Fruit fly (Drosophila melanogaster): Measurements from ENCODE around the gene sty.

DNA sequence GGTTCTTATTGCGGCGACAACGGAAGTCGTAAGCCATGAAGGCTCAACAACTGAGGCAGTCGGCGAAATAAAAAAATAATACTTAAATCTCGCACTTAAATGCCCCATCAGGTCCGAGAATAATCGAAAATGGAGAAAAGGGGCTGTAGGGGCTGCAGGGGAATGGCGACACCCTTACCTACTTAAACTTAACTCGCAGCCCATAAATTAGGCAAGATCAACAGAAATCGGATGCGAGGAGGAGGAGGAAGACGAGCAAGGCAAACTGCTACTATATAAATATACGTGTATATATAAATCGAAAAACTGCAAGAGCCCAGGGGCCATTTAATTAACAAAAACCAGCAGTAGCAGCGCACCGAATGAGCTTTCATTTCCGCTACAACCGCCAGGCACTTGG, 14.9 kb upstream of the sty start:
- TF ChIP-seq Hr39 (GFP tag; optimal IDR thresholded peaks at IDR 0.05) (no peak), CG15336 (GFP tag; IDR thresholded peaks at IDR 0.05) (no peak), CG8319 (GFP tag; optimal IDR thresholded peaks at IDR 0.05) (no peak), achi (GFP tag; optimal IDR thresholded peaks at IDR 0.05) (no peak), CG10631 (GFP tag; optimal IDR thresholded peaks at IDR 0.05) (no peak), fd59A (GFP tag; optimal IDR thresholded peaks at IDR 0.05) (no peak), CG6808 (GFP tag; optimal IDR thresholded peaks at IDR 0.05) (no peak), CG6854 (GFP tag; optimal IDR thresholded peaks at IDR 0.05) (no peak), Ets96B (tag; optimal IDR thresholded peaks at IDR 0.05) (no peak), dsx (GFP tag; optimal IDR thresholded peaks at IDR 0.05; ENCODE audit: poor library complexity, severe bottlenecking) (no peak), svp (GFP tag) (no peak), acj6 (GFP tag; optimal IDR thresholded peaks at IDR 0.05) (no peak), salr (GFP tag; optimal IDR thresholded peaks at IDR 0.05) (no peak), CG31627 (GFP tag; optimal IDR thresholded peaks at IDR 0.05) (no peak)
